Fruit fly (Drosophila melanogaster) Kc167 (cell line): ENCODE data around the gene Nmnat.

Source experiments
- Myc ChIP-seq: fragments of >200 bp; optimal IDR thresholded peaks from 2 replicates; lab custom pipeline; 2017; ENCODE audit warnings: missing external identifiers
- Sin3A ChIP-seq: fragments of >200 bp; optimal IDR thresholded peaks from 2 replicates; lab custom pipeline; 2018; ENCODE audit warnings: missing external identifiers
- h ChIP-seq: fragments of >200 bp; optimal IDR thresholded peaks from 3 replicates; lab custom pipeline; 2018; ENCODE audit warnings: missing external identifiers
- insv ChIP-seq: fragments of >200 bp; optimal IDR thresholded peaks from 3 replicates; lab custom pipeline; 2018; ENCODE audit warnings: missing external identifiers
- psq ChIP-seq: fragments of >200 bp; optimal IDR thresholded peaks from 2 replicates; lab custom pipeline; 2017; ENCODE audit warnings: missing external identifiers
- ttk ChIP-seq: sonication (Bioruptor generic); optimal IDR thresholded peaks from 2 replicates; lab custom pipeline; 2017; ENCODE audit warnings: missing external identifiers

Nmnat gene

dm6 chr3R:24944920-24945853 is at the start of gene Nmnat, which contains the start of gene ssh:
Nmnat (plus strand) TSS chr3R:24945237.
ssh (minus strand) TSS chr3R:24944956.
- TF ChIP-seq psq, result peak; percentile 44
- no peak for TF ChIP-seq h

DNA sequence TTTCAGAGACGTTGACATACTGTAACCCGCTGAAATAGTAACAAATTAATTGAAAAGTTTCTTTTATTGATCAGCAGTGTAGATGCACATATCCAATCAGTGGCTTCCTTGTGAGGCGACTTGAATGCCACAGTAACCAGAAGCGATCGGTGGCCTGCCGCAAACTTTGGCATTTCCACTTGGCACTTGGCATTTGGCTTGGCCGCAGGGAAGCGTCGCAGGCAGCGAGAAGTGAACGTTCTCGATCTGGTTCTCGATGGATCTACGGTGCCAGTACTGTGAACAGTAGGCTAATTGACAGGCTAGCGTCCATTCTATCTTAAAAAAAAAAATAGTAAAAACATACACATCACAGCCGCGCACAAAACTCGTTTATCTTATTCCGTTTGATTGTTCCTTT is 44.2 kb upstream of the Nmnat start, which contains the start of gene CG10845:
Gene CG10845, plus strand, starts transcription at position 301 of the 400 bp plus-strand sequence.
- TF ChIP-seq insv (no peak), ttk (lab: Kevin White, UChicago) (no peak), Sin3A (lab: Kevin White, UChicago) (no peak), Myc (lab: Kevin White, UChicago) (no peak), h (no peak), psq (no peak)

DNA sequence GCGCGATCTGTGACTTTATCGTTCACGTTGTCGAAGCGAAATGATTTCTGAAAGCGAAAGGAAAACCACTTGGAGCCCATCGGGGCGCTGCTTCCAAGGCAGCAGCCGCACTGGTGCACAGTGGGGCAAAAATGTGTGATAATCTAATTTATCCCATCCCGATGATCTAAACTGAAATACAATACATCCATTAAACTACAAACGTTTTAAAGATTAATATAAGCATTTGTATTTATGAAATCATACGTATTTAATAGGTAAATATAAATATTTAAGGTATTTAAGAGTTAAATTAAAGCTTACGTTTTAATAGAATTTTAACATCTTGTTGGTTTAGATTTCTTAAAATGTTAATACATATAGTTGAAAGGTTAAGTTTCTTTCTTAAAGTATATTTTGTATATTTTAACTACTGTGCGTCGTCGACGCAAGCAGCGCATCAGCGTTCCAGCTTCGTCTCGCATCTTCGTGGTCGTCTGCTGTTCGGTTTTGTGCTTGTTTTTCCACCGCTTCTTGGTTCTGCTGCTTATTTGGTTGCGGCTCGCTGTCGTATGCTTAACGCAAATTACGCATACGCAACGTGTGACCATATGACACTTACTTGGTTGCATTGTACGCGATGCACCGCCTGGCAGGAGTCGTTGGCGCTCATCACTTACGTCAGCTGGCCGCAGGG is 38.9 kb upstream of the Nmnat start, which contains the start of gene CG13643:
Gene CG13643, minus strand, starts transcription at position 46 of the 676 bp plus-strand sequence.
- no peak for TF ChIP-seq h
- TF ChIP-seq Sin3A (lab: Kevin White, UChicago), result no peak
- TF ChIP-seq Myc (lab: Kevin White, UChicago), result no peak
- no peak for TF ChIP-seq psq
- no peak for TF ChIP-seq insv
- TF ChIP-seq ttk (lab: Kevin White, UChicago), result no peak

DNA sequence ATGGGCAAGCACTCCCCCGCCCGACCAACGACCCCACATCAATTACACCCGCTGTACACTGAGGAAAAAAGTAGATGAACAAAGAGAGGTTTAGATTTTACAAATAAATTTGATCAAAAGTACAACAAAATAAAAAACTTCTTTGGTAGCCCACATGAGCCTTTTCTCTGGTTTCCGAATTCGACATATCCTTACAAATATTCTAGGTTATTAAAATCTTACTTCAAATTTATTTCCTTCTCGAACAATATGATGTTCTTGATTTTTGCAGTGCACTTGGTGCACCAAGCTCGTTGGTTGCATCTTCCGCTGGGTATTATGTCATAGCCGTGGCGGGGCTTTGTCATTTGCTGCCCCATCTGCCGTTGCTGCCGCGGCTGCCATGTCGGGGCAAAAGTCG is 38.4 kb upstream of the Nmnat start:
- no peak for TF ChIP-seq Sin3A (lab: Kevin White, UChicago)
- TF ChIP-seq psq, result no peak
- TF ChIP-seq Myc (lab: Kevin White, UChicago), result no peak
- no peak for TF ChIP-seq h
- no peak for TF ChIP-seq insv
- no peak for TF ChIP-seq ttk (lab: Kevin White, UChicago)

DNA sequence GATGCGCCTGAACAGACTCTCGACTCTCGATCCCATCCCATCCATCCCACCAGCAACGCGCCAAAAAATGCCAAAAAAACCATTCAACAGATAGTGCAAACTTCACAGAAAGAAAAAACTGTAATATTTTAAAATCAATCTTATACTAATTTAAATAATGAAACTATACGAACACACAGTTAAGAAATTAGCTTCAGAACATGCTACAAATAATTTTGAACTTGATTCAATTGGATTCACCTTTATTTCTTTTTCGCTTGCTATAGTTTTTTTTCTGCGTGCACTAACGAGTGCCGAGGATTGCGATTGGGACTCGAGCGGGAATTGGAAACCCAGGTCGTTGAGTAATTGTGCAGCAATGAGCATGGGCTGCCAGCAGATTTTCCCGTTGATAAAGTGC is 37.0 kb upstream of the Nmnat start:
- TF ChIP-seq Sin3A (lab: Kevin White, UChicago) (no peak), psq (no peak), h (no peak), insv (no peak), ttk (lab: Kevin White, UChicago) (no peak), Myc (lab: Kevin White, UChicago) (no peak)

- TF ChIP-seq Myc (lab: Kevin White, UChicago) (no peak), psq (no peak), insv (no peak)
These were observed 34.9 kb upstream of the Nmnat start for dm6 chr3R:24910097-24910496.

dm6 chr3R:24914864-24915263 is 30.2 kb upstream of the Nmnat start:
- TF ChIP-seq insv (no peak), ttk (lab: Kevin White, UChicago) (no peak), h (no peak), Sin3A (lab: Kevin White, UChicago) (no peak), Myc (lab: Kevin White, UChicago) (no peak), psq (no peak)

DNA sequence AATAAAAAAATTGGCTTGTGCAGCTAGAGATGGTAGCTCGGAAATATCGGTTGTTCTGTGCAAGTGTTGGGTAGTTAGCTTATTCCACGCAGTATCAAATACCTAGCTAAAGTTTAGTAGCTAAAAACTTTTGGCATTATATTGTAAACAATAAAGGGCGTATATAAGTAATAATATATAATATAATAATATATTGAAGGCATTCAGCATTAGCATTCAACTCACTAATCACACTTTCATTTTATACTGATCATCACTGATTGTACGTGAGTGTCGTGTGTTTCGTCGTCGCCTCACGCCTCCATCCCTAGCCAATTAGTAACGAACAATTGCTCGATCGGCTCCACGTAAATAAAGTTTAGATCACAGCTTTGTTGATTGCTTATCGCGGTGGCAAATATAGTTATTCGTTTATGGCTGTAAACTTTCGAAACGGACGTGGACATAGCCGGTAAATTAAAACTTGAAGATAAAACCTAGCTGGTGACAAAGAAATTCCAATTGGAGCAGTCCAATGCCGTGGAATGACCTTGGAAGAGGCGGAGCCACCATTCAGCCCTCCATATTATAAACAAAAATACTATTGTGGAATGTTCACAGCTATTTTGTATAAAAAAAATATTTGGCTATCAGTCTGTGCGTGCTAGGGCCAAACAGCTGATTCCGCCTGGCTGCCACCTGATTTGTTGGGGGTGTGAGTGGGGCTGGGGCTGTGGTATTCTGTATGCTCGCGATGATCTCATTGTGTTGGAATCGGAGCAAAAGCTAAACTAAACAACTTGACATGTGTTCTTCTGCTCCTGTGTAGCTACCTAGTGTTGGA is 27.0 kb upstream of the Nmnat start, which contains the start of the genes PIG-S, sud1 and CG11168:
Gene PIG-S, minus strand, starts transcription at position 51 of the 823 bp plus-strand sequence.
Gene sud1, minus strand, starts transcription at position 51 of the 823 bp plus-strand sequence.
Gene CG11168, plus strand, starts transcription at position 293 of the 823 bp plus-strand sequence.
- TF ChIP-seq Sin3A (lab: Kevin White, UChicago) (no peak), psq (no peak), Myc (lab: Kevin White, UChicago) (no peak)

DNA sequence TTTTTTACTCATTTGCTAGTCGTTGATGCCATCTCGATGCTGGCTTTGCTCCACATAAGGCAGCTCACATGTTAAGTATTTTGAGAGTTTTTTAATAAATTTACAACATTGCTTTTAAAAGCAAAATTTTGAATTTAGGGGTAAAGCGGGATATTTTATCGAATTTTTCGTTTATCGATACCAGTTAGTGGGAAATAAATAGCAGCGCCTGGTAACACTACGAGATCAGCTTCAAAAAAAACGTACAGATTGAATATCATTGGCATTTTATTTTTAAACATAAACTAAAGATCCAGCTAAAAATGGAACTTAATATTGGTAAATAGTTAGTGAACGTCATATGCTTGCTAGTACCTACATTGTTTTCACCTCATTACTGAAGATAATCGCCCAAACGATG is 22.8 kb upstream of the Nmnat start, which contains the start of gene Mink:
Gene Mink, plus strand, starts transcription at position 204 of the 400 bp plus-strand sequence.
- no peak for TF ChIP-seq psq
- no peak for TF ChIP-seq insv
- TF ChIP-seq Myc (lab: Kevin White, UChicago), result no peak
- TF ChIP-seq h, result no peak
- no peak for TF ChIP-seq Sin3A (lab: Kevin White, UChicago)
- TF ChIP-seq ttk (lab: Kevin White, UChicago), result no peak

DNA sequence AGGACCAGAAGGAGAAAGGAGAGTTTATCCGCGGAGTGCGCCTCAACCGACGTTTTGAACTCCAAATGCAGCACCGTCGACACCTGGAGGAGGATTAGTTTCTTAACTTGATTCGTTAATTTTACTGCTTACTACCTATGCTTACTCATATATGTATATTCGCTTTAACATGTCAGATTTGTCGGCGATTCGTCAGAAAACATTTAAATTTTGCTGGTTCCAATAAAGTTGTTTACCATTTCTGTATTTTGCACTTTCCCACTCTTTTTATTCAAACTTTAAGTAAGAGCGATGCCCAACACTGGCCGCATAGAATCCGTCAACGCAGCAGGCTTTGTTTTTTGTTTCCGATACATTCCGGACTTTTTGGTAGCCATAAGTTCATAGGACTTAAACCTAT is 20.1 kb upstream of the Nmnat start, which contains the start of gene Trf4-2:
Gene Trf4-2, plus strand, starts transcription at position 301 of the 400 bp plus-strand sequence.
- TF ChIP-seq ttk (lab: Kevin White, UChicago) (no peak), insv (no peak), h (no peak), Myc (lab: Kevin White, UChicago) (no peak), Sin3A (lab: Kevin White, UChicago) (no peak), psq (no peak)

dm6 chr3R:24926752-24927320 is 18.2 kb upstream of the Nmnat start:
- TF ChIP-seq psq (no peak), h (no peak), insv (no peak), Sin3A (lab: Kevin White, UChicago) (no peak), ttk (lab: Kevin White, UChicago) (no peak)
